Worm (Caenorhabditis elegans) whole organism, L2 larva: ENCODE data around the gene T27D12.1.

ENCODE experiments used
- alr-1 ChIP-seq: fragments of 150-350 bp; optimal IDR thresholded peaks from 2 replicates; lab custom pipeline; 2014; ENCODE audit warnings: missing biosample characterization, missing genetic modification characterization
- ama-1 ChIP-seq: fragments of 150-350 bp; optimal IDR thresholded peaks from 2 replicates; lab custom pipeline; 2018; ENCODE audit warnings: inconsistent platforms
- blmp-1 ChIP-seq: sonication (generic microtip); optimal IDR thresholded peaks from 2 replicates; lab custom pipeline; 2017; ENCODE audit warnings: missing genetic modification characterization, mild to moderate bottlenecking, missing compliant biosample characterization, antibody characterized with exemption, moderate library complexity; ENCODE audit not compliant: insufficient read depth
- ceh-82 ChIP-seq: fragments of 150-350 bp; optimal IDR thresholded peaks from 2 replicates; lab custom pipeline; 2014; ENCODE audit warnings: missing biosample characterization, missing genetic modification characterization
- elt-1 ChIP-seq: fragments of 150-350 bp; optimal IDR thresholded peaks from 2 replicates; lab custom pipeline; 2014; ENCODE audit warnings: missing biosample characterization, missing genetic modification characterization
- mbf-1 ChIP-seq: sonication (generic microtip); optimal IDR thresholded peaks from 2 replicates; lab custom pipeline; 2017; ENCODE audit warnings: missing biosample characterization, missing genetic modification characterization
- nhr-10 ChIP-seq: sonication (generic microtip); optimal IDR thresholded peaks from 2 replicates; lab custom pipeline; 2017; ENCODE audit warnings: missing biosample characterization, missing genetic modification characterization
- nhr-11 ChIP-seq: fragments of 150-350 bp; optimal IDR thresholded peaks from 2 replicates; lab custom pipeline; 2014; ENCODE audit warnings: missing biosample characterization, missing genetic modification characterization
- nhr-237 ChIP-seq: fragments of 150-350 bp; optimal IDR thresholded peaks from 2 replicates; lab custom pipeline; 2014; ENCODE audit warnings: missing biosample characterization, missing genetic modification characterization
- nhr-77 ChIP-seq: fragments of 150-350 bp; optimal IDR thresholded peaks from 2 replicates; lab custom pipeline; 2014; ENCODE audit warnings: missing biosample characterization, missing genetic modification characterization
- snpc-4 ChIP-seq: fragments of 150-350 bp; optimal IDR thresholded peaks from 2 replicates; lab custom pipeline; 2014; ENCODE audit warnings: missing biosample characterization, missing genetic modification characterization
- unc-39 ChIP-seq: fragments of 150-350 bp; optimal IDR thresholded peaks from 2 replicates; lab custom pipeline; 2014; ENCODE audit warnings: missing biosample characterization, missing genetic modification characterization

ce11 chrII:11879784-11880183 is 37.4 kb downstream of the T27D12.1 start:
- TF ChIP-seq nhr-11 (tag; lab: Kevin White, UChicago) (no peak), ama-1 (no peak), blmp-1 (tag; lab: Kevin White, UChicago) (no peak), nhr-237 (tag; lab: Kevin White, UChicago) (no peak), unc-39 (tag; lab: Kevin White, UChicago) (no peak), ceh-82 (no peak), nhr-10 (tag; lab: Kevin White, UChicago) (no peak), nhr-77 (tag; lab: Kevin White, UChicago) (no peak), elt-1 (tag; lab: Kevin White, UChicago) (no peak), mbf-1 (tag; lab: Kevin White, UChicago) (no peak), snpc-4 (no peak), alr-1 (no peak)
